Fruit fly (Drosophila melanogaster) whole organism, embryonic: ENCODE results near the gene CG14567.

Experiments
- Aef1 ChIP-seq: fragments of 200-800 bp; sonication (Bioruptor generic); IDR thresholded peaks from 3 replicates; pipeline ENCODE4 v1.3.6; 2022; ENCODE audit warnings: missing biosample characterization, missing genetic modification characterization
- Antp ChIP-seq: fragments of 200-800 bp; sonication (Bioruptor generic); optimal IDR thresholded peaks from 3 replicates; lab custom pipeline; 2016; ENCODE audit warnings: missing biosample characterization, missing genetic modification characterization
- CG10274 ChIP-seq: fragments of 200-800 bp; sonication (Bioruptor generic); optimal IDR thresholded peaks from 3 replicates; lab custom pipeline; 2017; ENCODE audit warnings: missing biosample characterization, mild to moderate bottlenecking, missing genetic modification characterization
- CG10543 ChIP-seq: fragments of 200-800 bp; sonication (Bioruptor generic); optimal IDR thresholded peaks from 3 replicates; lab custom pipeline; 2017; ENCODE audit warnings: missing biosample characterization, mild to moderate bottlenecking, missing genetic modification characterization, moderate library complexity
- CG11093 ChIP-seq: fragments of 200-800 bp; sonication (Bioruptor generic); IDR thresholded peaks from 3 replicates; pipeline ENCODE4 v1.3.6; 2022; ENCODE audit warnings: missing biosample characterization, missing genetic modification characterization
- CG1233 ChIP-seq: fragments of 200-800 bp; sonication (Bioruptor generic); optimal IDR thresholded peaks from 4 replicates; lab custom pipeline; 2018; ENCODE audit warnings: missing biosample characterization, mild to moderate bottlenecking, missing genetic modification characterization
- CG13894 ChIP-seq: fragments of 200-800 bp; sonication (Bioruptor generic); optimal IDR thresholded peaks from 3 replicates; lab custom pipeline; 2018; ENCODE audit warnings: missing biosample characterization, mild to moderate bottlenecking, missing genetic modification characterization, moderate library complexity
- CG14441 ChIP-seq: fragments of 200-800 bp; sonication (Bioruptor generic); IDR thresholded peaks from 2 replicates; pipeline ENCODE4 v1.3.6; 2022; ENCODE audit warnings: missing biosample characterization, missing genetic modification characterization
- CG15601 ChIP-seq: fragments of 200-800 bp; sonication (Bioruptor generic); optimal IDR thresholded peaks from 3 replicates; lab custom pipeline; 2019; ENCODE audit warnings: missing biosample characterization, mild to moderate bottlenecking, missing genetic modification characterization, moderate library complexity
- CG1647 ChIP-seq: fragments of 200-800 bp; sonication (Bioruptor generic); optimal IDR thresholded peaks from 3 replicates; lab custom pipeline; 2016; ENCODE audit warnings: missing biosample characterization, missing genetic modification characterization
- CG2199 ChIP-seq: fragments of 200-800 bp; sonication (Bioruptor generic); IDR thresholded peaks from 3 replicates; pipeline ENCODE4 v1.3.6; 2022; ENCODE audit warnings: missing biosample characterization, missing genetic modification characterization
- CG2202 ChIP-seq: fragments of 200-800 bp; sonication (Bioruptor generic); optimal IDR thresholded peaks from 2 replicates; lab custom pipeline; 2018; ENCODE audit warnings: missing biosample characterization, mild to moderate bottlenecking, missing genetic modification characterization
- CG31388 ChIP-seq: fragments of 200-800 bp; sonication (Bioruptor generic); optimal IDR thresholded peaks from 2 replicates; lab custom pipeline; 2016; ENCODE audit warnings: missing biosample characterization, missing genetic modification characterization
- CG3163 ChIP-seq: fragments of 200-800 bp; sonication (Bioruptor generic); optimal IDR thresholded peaks from 3 replicates; lab custom pipeline; 2016; ENCODE audit warnings: missing biosample characterization, missing genetic modification characterization
- CG3726 ChIP-seq: fragments of 200-800 bp; sonication (Bioruptor generic); IDR thresholded peaks from 3 replicates; pipeline ENCODE4, ENCODE4 v1.3.6; 2022; ENCODE audit warnings: missing biosample characterization, missing genetic modification characterization
- CG4617 ChIP-seq: fragments of 200-800 bp; sonication (Bioruptor generic); optimal IDR thresholded peaks from 3 replicates; lab custom pipeline; 2016; ENCODE audit warnings: missing biosample characterization, missing genetic modification characterization, borderline replicate concordance
- CG5953 ChIP-seq: fragments of 200-800 bp; sonication (Bioruptor generic); IDR thresholded peaks from 2 replicates; pipeline ENCODE4 v1.3.6; 2022; ENCODE audit warnings: missing biosample characterization, missing genetic modification characterization
- CG6654 ChIP-seq: fragments of 200-800 bp; sonication (Bioruptor generic); optimal IDR thresholded peaks from 2 replicates; lab custom pipeline; 2017; ENCODE audit warnings: missing biosample characterization, mild to moderate bottlenecking, missing genetic modification characterization
- CG6683 ChIP-seq: fragments of 200-800 bp; sonication (Bioruptor generic); optimal IDR thresholded peaks from 2 replicates; lab custom pipeline; 2017; ENCODE audit warnings: missing biosample characterization, mild to moderate bottlenecking, missing genetic modification characterization, missing genetic modification reagents
- CG7372 ChIP-seq: fragments of 200-800 bp; sonication (Bioruptor generic); IDR thresholded peaks from 2 replicates; pipeline ENCODE4 v1.3.6; 2022; ENCODE audit warnings: missing biosample characterization, missing genetic modification characterization
- Camta ChIP-seq: fragments of 200-800 bp; sonication (Bioruptor generic); optimal IDR thresholded peaks from 2 replicates; lab custom pipeline; 2016; ENCODE audit warnings: missing biosample characterization, missing genetic modification characterization
- CoRest ChIP-seq: fragments of 200-800 bp; sonication (Bioruptor generic); optimal IDR thresholded peaks from 3 replicates; lab custom pipeline; 2018; ENCODE audit warnings: missing biosample characterization, mild to moderate bottlenecking, missing genetic modification characterization, moderate library complexity
- Dll ChIP-seq: fragments of 200-800 bp; sonication (Bioruptor generic); IDR thresholded peaks from 4 replicates; pipeline ENCODE4 v1.3.6; 2022; ENCODE audit warnings: missing biosample characterization, missing genetic modification characterization; ENCODE audit not compliant: partially characterized antibody
- GATAe ChIP-seq: fragments of 200-800 bp; sonication (Bioruptor generic); conservative IDR thresholded peaks from 2 replicates; pipeline ENCODE4 v1.3.6; 2022; ENCODE audit warnings: missing biosample characterization, missing genetic modification characterization
- Hmx ChIP-seq: fragments of 200-800 bp; sonication (Bioruptor generic); optimal IDR thresholded peaks from 2 replicates; lab custom pipeline; 2016; ENCODE audit warnings: missing biosample characterization, missing genetic modification characterization
- Neu2 ChIP-seq: fragments of 200-800 bp; sonication (Bioruptor generic); optimal IDR thresholded peaks from 3 replicates; lab custom pipeline; 2016; ENCODE audit warnings: missing biosample characterization, missing genetic modification characterization, borderline replicate concordance
- Pdp1 ChIP-seq, 2 experiments: fragments of 200-800 bp; sonication (Bioruptor generic); optimal IDR thresholded peaks; 3 replicates each; lab custom pipeline; 2016; ENCODE audit warnings: missing biosample characterization in 2 of 2, missing genetic modification characterization in 2 of 2, mild to moderate bottlenecking in 1 of 2, moderate library complexity in 1 of 2
- Six4 ChIP-seq: fragments of 200-800 bp; sonication (Bioruptor generic); optimal IDR thresholded peaks from 2 replicates; lab custom pipeline; 2016; ENCODE audit warnings: missing biosample characterization, missing genetic modification characterization
- Vsx1 ChIP-seq: fragments of 200-800 bp; sonication (Bioruptor generic); optimal IDR thresholded peaks from 2 replicates; lab custom pipeline; 2017; ENCODE audit warnings: missing biosample characterization, mild to moderate bottlenecking, missing genetic modification characterization, missing genetic modification reagents
- ap ChIP-seq: fragments of 200-800 bp; sonication (Bioruptor generic); IDR thresholded peaks from 2 replicates; pipeline ENCODE4 v1.3.6; 2022; ENCODE audit warnings: missing biosample characterization, missing genetic modification characterization
- az2 ChIP-seq: fragments of 200-800 bp; sonication (Bioruptor generic); optimal IDR thresholded peaks from 3 replicates; lab custom pipeline; 2016; ENCODE audit warnings: missing biosample characterization, missing genetic modification characterization
- bigmax ChIP-seq: fragments of 200-800 bp; sonication (Bioruptor generic); optimal IDR thresholded peaks from 2 replicates; lab custom pipeline; 2018; ENCODE audit warnings: missing biosample characterization, mild to moderate bottlenecking, missing genetic modification characterization
- btn ChIP-seq: fragments of 200-800 bp; sonication (Bioruptor generic); optimal IDR thresholded peaks from 2 replicates; lab custom pipeline; 2016; ENCODE audit warnings: missing biosample characterization, missing genetic modification characterization
- chinmo ChIP-seq: fragments of 200-800 bp; sonication (Bioruptor generic); IDR thresholded peaks from 4 replicates; pipeline ENCODE4 v1.3.6; 2022; ENCODE audit warnings: missing biosample characterization, missing genetic modification characterization; ENCODE audit not compliant: partially characterized antibody
- eve ChIP-seq, 2 experiments: fragments of >200 bp; optimal IDR thresholded peaks; 2 replicates each; lab custom pipeline; 2017; ENCODE audit warnings: missing biosample characterization in 2 of 2, missing genetic modification characterization in 2 of 2
- gfzf ChIP-seq: fragments of 200-800 bp; sonication (Bioruptor generic); optimal IDR thresholded peaks from 2 replicates; lab custom pipeline; 2016; ENCODE audit warnings: missing biosample characterization, mild to moderate bottlenecking, missing genetic modification characterization, moderate library complexity
- grn ChIP-seq: fragments of 200-800 bp; sonication (Bioruptor generic); optimal IDR thresholded peaks from 3 replicates; lab custom pipeline; 2017; ENCODE audit warnings: missing biosample characterization, missing genetic modification characterization
- ind ChIP-seq: fragments of 200-800 bp; sonication (Bioruptor generic); optimal IDR thresholded peaks from 3 replicates; lab custom pipeline; 2016; ENCODE audit warnings: missing biosample characterization, missing genetic modification characterization
- insv ChIP-seq, 2 experiments: fragments of 200-800 bp; sonication (Bioruptor generic); optimal IDR thresholded peaks; 3 replicates each; lab custom pipeline; 2016 to 2018; ENCODE audit warnings: missing biosample characterization in 2 of 2, missing genetic modification characterization in 2 of 2
- nerfin-2 ChIP-seq: fragments of 200-800 bp; sonication (Bioruptor generic); IDR thresholded peaks from 2 replicates; pipeline ENCODE4 v1.3.6; 2022; ENCODE audit warnings: missing biosample characterization, missing genetic modification characterization; ENCODE audit not compliant: partially characterized antibody
- org-1 ChIP-seq: fragments of 200-800 bp; sonication (Bioruptor generic); optimal IDR thresholded peaks from 2 replicates; lab custom pipeline; 2017; ENCODE audit warnings: missing biosample characterization, missing genetic modification characterization
- pb ChIP-seq: fragments of 200-800 bp; sonication (Bioruptor generic); optimal IDR thresholded peaks from 3 replicates; lab custom pipeline; 2016; ENCODE audit warnings: missing biosample characterization, missing genetic modification characterization
- run ChIP-seq: fragments of 200-800 bp; sonication (Bioruptor generic); optimal IDR thresholded peaks from 3 replicates; lab custom pipeline; 2018; ENCODE audit warnings: missing biosample characterization, mild to moderate bottlenecking, missing genetic modification characterization
- sens-2 ChIP-seq: fragments of 200-800 bp; sonication (Bioruptor generic); IDR thresholded peaks from 2 replicates; pipeline ENCODE4 v1.3.6; 2022; ENCODE audit warnings: missing biosample characterization, missing genetic modification characterization
- slou ChIP-seq: fragments of 200-800 bp; sonication (Bioruptor generic); optimal IDR thresholded peaks from 3 replicates; lab custom pipeline; 2016; ENCODE audit warnings: missing biosample characterization, missing genetic modification characterization
- sr ChIP-seq: fragments of 200-800 bp; sonication (Bioruptor generic); IDR thresholded peaks from 3 replicates; pipeline ENCODE4 v1.3.6; 2022; ENCODE audit warnings: missing biosample characterization, missing genetic modification characterization
- stc ChIP-seq: fragments of 200-800 bp; sonication (Bioruptor generic); IDR thresholded peaks from 2 replicates; pipeline ENCODE4 v1.3.6; 2022; ENCODE audit warnings: missing biosample characterization, missing genetic modification characterization
- stwl ChIP-seq: fragments of 200-800 bp; sonication (Bioruptor generic); optimal IDR thresholded peaks from 3 replicates; lab custom pipeline; 2018; ENCODE audit warnings: missing biosample characterization, mild to moderate bottlenecking, missing genetic modification characterization, moderate library complexity
- yki ChIP-seq: fragments of >200 bp; optimal IDR thresholded peaks from 3 replicates; lab custom pipeline; 2018
- zfh2 ChIP-seq: fragments of 200-800 bp; sonication (Bioruptor generic); optimal IDR thresholded peaks from 2 replicates; lab custom pipeline; 2016; ENCODE audit warnings: missing biosample characterization, missing genetic modification characterization

CG14567 gene

DNA sequence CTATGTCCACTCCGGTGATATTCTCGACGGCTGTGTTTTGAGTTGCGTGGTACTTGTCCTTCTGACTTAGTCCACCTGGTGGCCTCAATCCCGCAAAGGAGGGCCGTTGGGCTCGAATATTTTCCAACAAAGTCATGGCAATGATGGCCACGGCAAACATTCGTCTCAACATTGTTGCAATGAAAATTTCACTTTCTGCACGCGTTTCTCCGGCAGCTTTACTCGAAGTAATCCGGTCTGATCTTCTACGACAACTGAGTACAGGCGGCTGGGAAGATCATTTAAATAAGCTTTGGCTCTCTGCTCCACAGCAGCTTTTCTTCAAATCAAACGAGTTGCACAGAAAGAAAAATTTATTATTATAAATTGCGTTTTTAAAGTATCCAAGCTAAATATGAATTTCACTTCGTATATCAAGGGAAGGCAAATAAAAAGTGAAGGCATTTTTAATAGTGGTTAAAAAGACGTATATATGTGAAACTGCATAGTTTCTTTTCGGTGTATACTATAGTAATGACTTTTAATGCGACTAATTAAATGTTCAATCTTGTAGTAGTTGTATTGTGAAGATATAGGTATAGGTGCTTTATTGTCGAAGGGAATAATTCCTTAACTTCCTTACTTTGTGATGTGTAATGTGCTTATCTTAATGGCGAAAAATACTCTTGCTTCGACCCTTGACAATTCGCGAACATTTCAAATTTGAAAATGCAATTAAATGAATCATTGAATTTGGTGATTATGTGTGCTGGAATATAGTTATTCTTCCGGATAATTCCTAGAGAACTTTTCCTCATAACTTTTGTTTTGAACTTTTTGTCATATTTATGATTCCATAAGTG, at the start of gene CG14567 (continued):
- TF ChIP-seq Pdp1 (GFP tag; optimal IDR thresholded peaks at IDR 0.05; lab: Kevin White, UChicago) (no peak), CG2199 (no peak), run (no peak), gfzf (no peak), CoRest (peak; percentile 2), CG7372 (GFP tag; lab: Robert Waterston, UW) (no peak), Hmx (GFP tag; lab: Kevin White, UChicago) (no peak), ap (GFP tag; lab: Robert Waterston, UW) (peak; percentile 46), slou (GFP tag; lab: Kevin White, UChicago) (no peak), Camta (GFP tag; lab: Kevin White, UChicago) (peak; percentile 25), nerfin-2 (GFP tag; lab: Robert Waterston, UW) (no peak), Six4 (no peak), az2 (GFP tag; lab: Kevin White, UChicago) (peak; percentile 48), eve (GFP tag; optimal IDR thresholded peaks at IDR 0.05; lab: Kevin White, UChicago) (no peak), CG31388 (GFP tag; lab: Kevin White, UChicago) (no peak), CG1647 (no peak), CG10274 (no peak), CG14441 (peak; percentile 36; the same call in 1 of the 2 replicates), CG3163 (GFP tag; lab: Kevin White, UChicago) (no peak), stwl (no peak), CG10543 (GFP tag; lab: Kevin White, UChicago) (no peak), sr (no peak), CG6654 (GFP tag; lab: Kevin White, UChicago) (no peak), Dll (GFP tag; lab: Robert Waterston, UW) (no peak), GATAe (GFP tag; lab: Robert Waterston, UW) (no peak), chinmo (GFP tag; lab: Robert Waterston, UW) (no peak), CG13894 (tag; lab: Kevin White, UChicago) (no peak), Vsx1 (no peak), CG6683 (GFP tag; lab: Kevin White, UChicago) (no peak), sens-2 (GFP tag; lab: Robert Waterston, UW) (no peak), CG11093 (GFP tag; lab: Robert Waterston, UW) (no peak), zfh2 (GFP tag; lab: Kevin White, UChicago) (no peak), CG1233 (no peak), CG2202 (tag; lab: Kevin White, UChicago) (no peak), CG3726 (GFP tag; lab: Robert Waterston, UW) (no peak), CG5953 (no peak), ind (peak; percentile 11), bigmax (GFP tag; lab: Kevin White, UChicago) (no peak), pb (no peak), yki (no peak), stc (GFP tag; lab: Robert Waterston, UW) (peak; percentile 38; the same call in 1 of the 2 replicates), insv (GFP tag; optimal IDR thresholded peaks at IDR 0.05; lab: Kevin White, UChicago) (no peak), CG15601 (tag; lab: Kevin White, UChicago) (no peak), CG4617 (GFP tag; lab: Kevin White, UChicago) (no peak), Neu2 (no peak), Aef1 (GFP tag; lab: Robert Waterston, UW) (0 out of 3 replicates have a peak, but pooled peaks have one; percentile 13), btn (no peak), grn (GFP tag; lab: Kevin White, UChicago) (no peak), org-1 (GFP tag; lab: Kevin White, UChicago) (no peak), Antp (GFP tag; lab: Kevin White, UChicago) (no peak)
